Worm (Caenorhabditis elegans): ENCODE data around the gene kin-19.

DNA sequence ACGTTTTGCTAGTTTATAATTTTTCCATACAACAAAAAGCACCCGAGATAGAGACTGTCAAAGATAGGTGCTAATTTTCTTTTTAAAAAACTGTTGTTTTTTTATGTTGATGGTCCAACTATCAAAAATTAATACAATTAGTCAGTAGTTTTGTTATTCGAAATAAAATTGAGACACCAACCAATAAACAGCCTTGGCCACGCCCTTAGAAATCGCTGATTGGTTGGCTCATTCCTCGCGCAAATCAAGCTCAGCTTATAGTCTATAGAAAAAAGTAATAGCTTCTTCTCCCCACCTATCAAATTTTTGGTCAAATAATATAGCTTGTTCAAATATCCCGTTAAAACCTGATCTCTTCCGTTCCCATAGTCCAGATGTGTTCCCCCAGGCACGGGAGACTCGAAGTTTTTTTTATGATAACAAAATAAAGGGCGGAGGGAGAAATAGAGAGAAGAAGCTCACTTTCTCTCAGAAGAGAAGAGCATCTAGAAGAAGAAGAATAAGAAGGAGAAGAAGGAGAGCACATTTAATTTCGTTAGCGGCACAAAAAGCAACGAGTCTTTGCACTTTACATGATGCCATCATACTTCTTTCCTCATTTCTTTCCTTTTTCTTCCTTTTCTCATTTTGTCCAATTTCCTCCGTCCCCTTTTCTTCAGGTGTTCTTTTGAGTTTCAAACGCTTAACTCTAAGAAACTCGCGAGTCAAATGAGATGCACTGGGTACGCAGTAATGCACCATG lies 45.5 kb upstream of the kin-19 start:
- TF ChIP-seq unc-62 (GFP tag; optimal IDR thresholded peaks at IDR 0.05): no peak
- TF ChIP-seq R02D3.7 (tag; optimal IDR thresholded peaks at IDR 0.05): no peak
- TF ChIP-seq nhr-23 (tag; optimal IDR thresholded peaks at IDR 0.05): no peak
- no peak for TF ChIP-seq tbx-2 (tag; optimal IDR thresholded peaks at IDR 0.05)
- TF ChIP-seq nhr-28 (tag; optimal IDR thresholded peaks at IDR 0.05): no peak
- no peak for TF ChIP-seq zag-1 (tag; optimal IDR thresholded peaks at IDR 0.05)
- TF ChIP-seq nhr-76 (tag; optimal IDR thresholded peaks at IDR 0.05): no peak
- no peak for TF ChIP-seq nhr-11 (tag; optimal IDR thresholded peaks at IDR 0.05)
- no peak for TF ChIP-seq mml-1 (tag; optimal IDR thresholded peaks at IDR 0.05)

Data from whole organism, L3 larva.